Fruit fly (Drosophila melanogaster) whole organism, pupa: Measurements from ENCODE around the gene CG7275.

Experiments used
- CG12605 ChIP-seq: fragments of 200-800 bp; sonication (Bioruptor generic); IDR thresholded peaks from 2 replicates; pipeline ENCODE4 v1.3.6; 2022; ENCODE audit warnings: missing biosample characterization, missing genetic modification characterization
- CG13204 ChIP-seq: fragments of 200-800 bp; sonication (Bioruptor generic); optimal IDR thresholded peaks from 2 replicates; lab custom pipeline; 2018; ENCODE audit warnings: missing biosample characterization, mild to moderate bottlenecking, missing genetic modification characterization, moderate library complexity
- CG14655 ChIP-seq: fragments of 200-800 bp; sonication (Bioruptor generic); optimal IDR thresholded peaks from 3 replicates; lab custom pipeline; 2017; ENCODE audit warnings: mild to moderate bottlenecking, missing biosample characterization, missing genetic modification reagents, missing genetic modification characterization
- CG15710 ChIP-seq: fragments of 200-800 bp; sonication (Bioruptor generic); optimal IDR thresholded peaks from 2 replicates; lab custom pipeline; 2018; ENCODE audit warnings: missing biosample characterization, mild to moderate bottlenecking, missing genetic modification characterization, moderate library complexity
- CG4496 ChIP-seq: fragments of 200-800 bp; sonication (Bioruptor generic); IDR thresholded peaks from 3 replicates; pipeline ENCODE4 v1.3.6; 2022; ENCODE audit warnings: missing biosample characterization, missing genetic modification characterization
- CG8301 ChIP-seq: fragments of 200-800 bp; sonication (Bioruptor generic); optimal IDR thresholded peaks from 2 replicates; lab custom pipeline; 2018; ENCODE audit warnings: missing biosample characterization, mild to moderate bottlenecking, missing genetic modification characterization
- CG9948 ChIP-seq: fragments of 200-800 bp; sonication (Bioruptor generic); optimal IDR thresholded peaks from 2 replicates; lab custom pipeline; 2018; ENCODE audit warnings: missing biosample characterization, mild to moderate bottlenecking, missing genetic modification characterization, moderate library complexity
- D1 ChIP-seq: fragments of 200-800 bp; sonication (Bioruptor generic); optimal IDR thresholded peaks from 2 replicates; lab custom pipeline; 2018; ENCODE audit warnings: missing biosample characterization, mild to moderate bottlenecking, missing genetic modification characterization, moderate library complexity
- EcR ChIP-seq: fragments of 200-800 bp; sonication (Bioruptor generic); optimal IDR thresholded peaks from 3 replicates; lab custom pipeline; 2019; ENCODE audit warnings: missing biosample characterization, missing genetic modification characterization, mild to moderate bottlenecking, moderate library complexity, missing genetic modification reagents
- Ets98B ChIP-seq: fragments of 200-800 bp; sonication (Bioruptor generic); IDR thresholded peaks from 2 replicates; pipeline ENCODE4 v1.3.6; 2022; ENCODE audit warnings: missing biosample characterization, missing genetic modification characterization
- Snoo ChIP-seq: fragments of 200-800 bp; sonication (Bioruptor generic); optimal IDR thresholded peaks from 3 replicates; lab custom pipeline; 2017; ENCODE audit warnings: missing biosample characterization, mild to moderate bottlenecking, missing genetic modification characterization, inconsistent platforms
- gl ChIP-seq: fragments of 200-800 bp; sonication (Bioruptor generic); optimal IDR thresholded peaks from 2 replicates; lab custom pipeline; 2018; ENCODE audit warnings: missing biosample characterization, mild to moderate bottlenecking, missing genetic modification characterization
- rn ChIP-seq: fragments of 200-800 bp; sonication (Bioruptor generic); IDR thresholded peaks from 2 replicates; pipeline ENCODE4 v1.3.6; 2022; ENCODE audit warnings: missing biosample characterization, missing genetic modification characterization

DNA sequence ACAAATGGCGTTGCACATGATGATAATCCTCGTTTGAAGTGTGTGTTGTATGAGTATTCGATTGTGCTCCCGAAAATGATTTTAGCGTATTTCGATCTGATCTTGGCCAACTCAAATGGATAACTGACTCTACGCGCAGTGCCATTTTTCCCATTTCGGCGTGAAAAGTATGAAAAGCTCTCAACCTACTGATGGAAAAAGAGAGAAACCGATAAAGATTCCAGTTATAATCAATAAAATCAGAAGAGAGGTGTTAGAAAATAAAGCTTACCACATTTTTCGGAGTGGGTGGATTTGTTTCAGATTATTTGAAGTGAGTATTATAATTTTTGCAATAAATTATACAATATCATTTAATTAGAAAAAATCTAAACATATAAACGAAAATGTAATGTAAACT is 20.7 kb downstream of the CG7275 start, which contains the start of gene mex1:
- TF ChIP-seq CG14655 (GFP tag; lab: Kevin White, UChicago) (no peak), Ets98B (no peak), rn (GFP tag; lab: Robert Waterston, UW) (no peak), CG15710 (tag; lab: Kevin White, UChicago) (no peak), CG9948 (tag; lab: Kevin White, UChicago) (no peak), D1 (tag; lab: Kevin White, UChicago) (no peak), Snoo (tag; lab: Kevin White, UChicago) (no peak), CG8301 (no peak), CG4496 (no peak), gl (tag; lab: Kevin White, UChicago) (no peak), CG13204 (GFP tag; lab: Kevin White, UChicago) (no peak), CG12605 (GFP tag; lab: Robert Waterston, UW) (no peak), EcR (GFP tag; lab: Kevin White, UChicago) (no peak)
